Worm (Caenorhabditis elegans): Measurements from ENCODE around the gene C54E4.1.

Gene C54E4.1

DNA sequence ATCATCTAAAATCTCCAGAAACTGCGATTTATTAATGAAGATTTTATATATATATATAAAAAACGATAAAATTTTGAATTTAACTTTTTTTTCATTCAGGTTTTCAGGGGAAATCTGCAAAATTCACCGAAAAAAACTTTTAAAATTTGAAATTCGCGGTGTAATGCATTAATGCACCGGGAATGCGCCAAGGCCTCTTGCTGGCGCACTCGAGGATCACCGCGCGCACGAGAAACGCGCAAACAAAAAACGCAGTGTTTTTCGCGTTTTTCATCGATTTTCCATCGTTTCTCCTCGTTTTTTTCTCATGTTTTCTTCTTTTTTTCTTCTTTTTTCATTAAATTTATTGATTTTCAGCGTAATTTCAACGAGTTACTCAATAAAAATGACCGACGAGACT lies 2.2 kb downstream of the C54E4.1 start, which contains the start of gene hrpu-2 (continued):
- TF ChIP-seq lsl-1 (GFP tag; optimal IDR thresholded peaks at IDR 0.05) (peak; percentile 30), lin-40 (tag; optimal IDR thresholded peaks at IDR 0.05) (peak; percentile 92), snpc-1.3 (tag; optimal IDR thresholded peaks at IDR 0.05; ENCODE audit: insufficient read depth) (no peak), ceh-58 (GFP tag; IDR thresholded peaks at IDR 0.05) (no peak), madf-6 (GFP tag; IDR thresholded peaks at IDR 0.05) (peak; percentile 72), mcd-1 (GFP tag; IDR thresholded peaks at IDR 0.05) (peak; percentile 93), Y95B8A.8 (GFP tag; IDR thresholded peaks at IDR 0.05) (no peak; the same call in 1 of the 2 replicates), lin-35 (GFP tag; optimal IDR thresholded peaks at IDR 0.05) (peak; percentile 48 to 96 (median 80)), sdz-38 (tag; optimal IDR thresholded peaks at IDR 0.05) (no peak), rec-8 (tag; optimal IDR thresholded peaks at IDR 0.05) (no peak), lsy-27 (tag; optimal IDR thresholded peaks at IDR 0.05; ENCODE audit: borderline replicate concordance, insufficient read depth) (no peak)

DNA sequence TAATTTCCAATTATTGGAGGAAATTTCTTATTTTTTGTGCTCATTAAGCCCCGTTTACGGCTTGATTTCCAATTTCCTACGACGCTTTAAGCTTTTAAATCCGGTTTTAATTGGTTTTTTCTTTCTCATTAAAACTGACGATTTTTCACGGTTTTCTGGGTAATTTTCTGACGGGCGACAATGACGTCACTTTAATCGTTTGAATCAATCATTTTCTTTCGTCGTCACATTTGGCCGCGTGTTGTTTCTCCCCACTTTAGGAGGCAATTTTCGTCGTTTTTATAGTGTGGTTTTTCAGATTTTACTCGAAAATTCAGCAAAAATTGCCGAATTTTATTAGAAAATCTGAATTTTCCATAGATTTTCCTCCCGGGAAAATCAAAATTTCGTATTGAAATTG lies 17.6 kb downstream of the C54E4.1 start:
- TF ChIP-seq atf-7 (tag; optimal IDR thresholded peaks at IDR 0.05) (peak; percentile 60), efl-1 (GFP tag; optimal IDR thresholded peaks at IDR 0.05) (no peak), nhr-90 (tag; optimal IDR thresholded peaks at IDR 0.05) (no peak), rcor-1 (GFP tag; IDR thresholded peaks at IDR 0.05) (no peak)

DNA sequence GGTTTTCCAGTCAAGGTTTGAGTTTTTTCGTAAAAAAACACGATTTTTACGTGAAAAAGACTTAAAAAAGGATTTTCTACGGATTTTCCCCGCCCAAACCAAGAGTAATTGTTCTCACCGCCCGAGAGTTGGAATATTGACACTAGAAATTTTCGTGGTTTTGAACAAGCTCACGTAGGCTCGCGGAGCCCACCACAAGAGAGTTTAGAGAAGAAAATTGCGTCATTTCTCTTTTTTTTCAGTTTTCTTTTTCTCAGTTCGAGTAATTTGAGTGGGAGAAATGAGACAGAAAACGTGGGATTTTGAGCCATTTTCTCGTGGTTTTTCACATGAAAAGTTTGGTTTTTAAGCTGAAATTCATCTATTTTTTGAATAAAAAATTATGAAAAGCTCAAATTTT lies 18.2 kb downstream of the C54E4.1 start:
- TF ChIP-seq nhr-27 (tag; optimal IDR thresholded peaks at IDR 0.05) (no peak), hmg-1.2 (GFP tag; IDR thresholded peaks at IDR 0.05) (no peak), cebp-2 (GFP tag; IDR thresholded peaks at IDR 0.05) (no peak), mel-28 (tag; optimal IDR thresholded peaks at IDR 0.05; ENCODE audit: borderline replicate concordance) (no peak), madf-3 (GFP tag; IDR thresholded peaks at IDR 0.05) (no peak), lin-26 (GFP tag; IDR thresholded peaks at IDR 0.05) (no peak), F33H1.4 (GFP tag; IDR thresholded peaks at IDR 0.05) (no peak), madf-10 (tag; optimal IDR thresholded peaks at IDR 0.05) (no peak), hlh-12 (tag; optimal IDR thresholded peaks at IDR 0.05) (no peak), C06A6.2 (GFP tag; conservative IDR thresholded peaks at IDR 0.05) (no peak), hrde-1 (tag; optimal IDR thresholded peaks at IDR 0.05; ENCODE audit: borderline replicate concordance) (no peak), unc-62 (GFP tag; optimal IDR thresholded peaks at IDR 0.05) (no peak), rec-8 (tag; optimal IDR thresholded peaks at IDR 0.05) (no peak), cebp-1 (GFP tag; IDR thresholded peaks at IDR 0.05) (no peak), cebp-1 (tag; optimal IDR thresholded peaks at IDR 0.05) (no peak), dox-1 (GFP tag; IDR thresholded peaks at IDR 0.05) (no peak), xnd-1 (tag; optimal IDR thresholded peaks at IDR 0.05) (no peak), snpc-1.3 (tag; optimal IDR thresholded peaks at IDR 0.05; ENCODE audit: insufficient read depth) (no peak)

DNA sequence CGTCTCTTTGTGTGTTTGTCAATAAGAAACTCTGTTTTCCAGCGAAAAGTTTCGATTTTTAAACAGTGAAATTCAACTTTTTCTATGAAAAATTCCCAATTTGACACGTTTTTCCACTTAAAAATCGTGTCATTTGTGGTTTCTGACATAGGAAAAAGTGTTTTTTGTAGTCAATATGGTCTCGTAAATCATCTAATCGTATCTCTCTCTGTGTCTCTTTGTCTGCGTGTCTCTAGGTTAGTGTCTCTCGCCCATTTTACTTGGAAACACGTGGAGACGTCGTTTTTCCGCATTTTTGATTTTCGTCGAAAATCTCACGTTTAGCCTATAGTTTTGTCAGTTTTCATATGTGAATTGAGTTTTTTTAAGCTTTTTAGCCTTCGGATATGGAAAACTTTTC lies 20.2 kb downstream of the C54E4.1 start:
- TF ChIP-seq aptf-2 (GFP tag; conservative IDR thresholded peaks at IDR 0.05) (no peak), xnd-1 (tag; optimal IDR thresholded peaks at IDR 0.05) (no peak), let-526 (GFP tag; IDR thresholded peaks at IDR 0.05) (no peak), lin-26 (GFP tag; IDR thresholded peaks at IDR 0.05) (no peak)

DNA sequence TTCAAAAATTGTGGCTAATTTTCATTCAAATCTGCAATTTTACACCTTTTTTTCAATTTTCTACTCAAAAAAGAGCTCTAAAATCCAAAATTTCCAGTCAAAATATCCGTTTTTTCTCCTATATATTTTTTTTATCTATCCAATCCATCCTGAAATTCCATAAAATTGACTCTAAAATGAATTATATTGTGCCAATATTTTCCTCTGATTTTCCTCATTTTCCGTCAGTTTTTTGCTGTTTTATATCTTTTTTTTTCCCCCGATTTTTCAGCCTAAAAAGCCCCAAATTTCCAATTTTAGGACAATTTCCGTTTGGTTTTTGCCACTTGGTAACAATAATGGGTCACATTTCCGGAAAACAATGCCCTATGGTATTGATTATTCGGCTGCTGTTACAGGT lies 23.4 kb downstream of the C54E4.1 start, which contains the start of gene Y71G10AR.4:
Y71G10AR.4 (plus strand) TSS at position 301 of the 400 bp plus-strand sequence.
- TF ChIP-seq ceh-27 (GFP tag; optimal IDR thresholded peaks at IDR 0.05) (no peak), ccch-3 (GFP tag; optimal IDR thresholded peaks at IDR 0.05) (no peak), Y67H2A.10 (GFP tag; conservative IDR thresholded peaks at IDR 0.05) (no peak), F22D6.2 (tag; optimal IDR thresholded peaks at IDR 0.05) (no peak), unc-130 (GFP tag; optimal IDR thresholded peaks at IDR 0.05) (no peak), sptf-2 (GFP tag; optimal IDR thresholded peaks at IDR 0.05) (no peak), mcd-1 (GFP tag; IDR thresholded peaks at IDR 0.05) (no peak), gei-17 (GFP tag; optimal IDR thresholded peaks at IDR 0.05) (no peak), T07F8.4 (tag; optimal IDR thresholded peaks at IDR 0.05) (no peak), lsl-1 (GFP tag; optimal IDR thresholded peaks at IDR 0.05) (no peak)
